Fruit fly (Drosophila melanogaster): ENCODE results near the gene gudu.

The gudu gene

dm6 chr2L:7358008-7358582, 30.2 kb upstream of the gudu start (continued):
- peak; percentile 97 for TF ChIP-seq CG1621 (tag; optimal IDR thresholded peaks at IDR 0.05)
- peak; percentile 97 for TF ChIP-seq CG3919 (GFP tag; optimal IDR thresholded peaks at IDR 0.05)
- TF ChIP-seq Sox15 (GFP tag; optimal IDR thresholded peaks at IDR 0.05): peak; percentile 81
- TF ChIP-seq svp (GFP tag): peak; percentile 97
- TF ChIP-seq CG11762 (GFP tag; optimal IDR thresholded peaks at IDR 0.05; ENCODE audit: insufficient read depth): peak; percentile 78
- peak; percentile 60 for TF ChIP-seq fd85E (GFP tag; optimal IDR thresholded peaks at IDR 0.05)
- no peak for TF ChIP-seq dac (GFP tag; optimal IDR thresholded peaks at IDR 0.05)
- TF ChIP-seq CG3032 (tag; optimal IDR thresholded peaks at IDR 0.05): peak; percentile 97
- peak; percentile 93 for TF ChIP-seq cyc (GFP tag; optimal IDR thresholded peaks at IDR 0.05)
- no peak for TF ChIP-seq Hr38 (GFP tag; optimal IDR thresholded peaks at IDR 0.05)
- peak; percentile 39; the same call in 1 of the 2 replicates for TF ChIP-seq CG11294 (GFP tag; IDR thresholded peaks at IDR 0.05)
- TF ChIP-seq CG31627 (GFP tag; optimal IDR thresholded peaks at IDR 0.05): peak; percentile 90
- TF ChIP-seq CG11902 (GFP tag; optimal IDR thresholded peaks at IDR 0.05): peak; percentile 87
- TF ChIP-seq topi (GFP tag; optimal IDR thresholded peaks at IDR 0.05): peak; percentile 94
- peak; percentile 74 for TF ChIP-seq CG15336 (GFP tag; IDR thresholded peaks at IDR 0.05)
- TF ChIP-seq CG10669 (GFP tag; optimal IDR thresholded peaks at IDR 0.05): peak; percentile 96
- peak; percentile 85 for TF ChIP-seq Met (GFP tag; optimal IDR thresholded peaks at IDR 0.05)
- peak; percentile 89 for TF ChIP-seq CG6854 (GFP tag; optimal IDR thresholded peaks at IDR 0.05)
- peak; percentile 66 for TF ChIP-seq Blimp-1 (GFP tag; optimal IDR thresholded peaks at IDR 0.05)
- TF ChIP-seq Ets21C (GFP tag; optimal IDR thresholded peaks at IDR 0.05): peak; percentile 84
- peak; percentile 57 for TF ChIP-seq CG6276 (GFP tag; optimal IDR thresholded peaks at IDR 0.05)
- TF ChIP-seq Eip93F (GFP tag; optimal IDR thresholded peaks at IDR 0.05): peak; percentile 86
- peak; percentile 94 for TF ChIP-seq Sox14 (GFP tag; optimal IDR thresholded peaks at IDR 0.05)
- TF ChIP-seq CG34406 (GFP tag; optimal IDR thresholded peaks at IDR 0.05): peak; percentile 90
- peak; percentile 95 for TF ChIP-seq Eip75B (GFP tag; optimal IDR thresholded peaks at IDR 0.05)
- TF ChIP-seq CG32006 (GFP tag; optimal IDR thresholded peaks at IDR 0.05): peak; percentile 77
- peak; percentile 91 for TF ChIP-seq pdm3 (GFP tag; optimal IDR thresholded peaks at IDR 0.05)
- TF ChIP-seq acj6 (GFP tag; optimal IDR thresholded peaks at IDR 0.05): peak; percentile 93
- TF ChIP-seq lz (GFP tag; optimal IDR thresholded peaks at IDR 0.05): peak; percentile 90
- peak; percentile 96 for TF ChIP-seq fd59A (GFP tag; optimal IDR thresholded peaks at IDR 0.05)
- peak; percentile 99 for TF ChIP-seq Eip78C (GFP tag)
- peak; percentile 56; the same call in 2 of the 3 replicates for TF ChIP-seq eg (GFP tag; IDR thresholded peaks at IDR 0.05)
- peak; percentile 82 for TF ChIP-seq CG8319 (GFP tag; optimal IDR thresholded peaks at IDR 0.05)
- peak; percentile 95 for TF ChIP-seq CG10631 (GFP tag; optimal IDR thresholded peaks at IDR 0.05)
- TF ChIP-seq Gug (GFP tag; IDR thresholded peaks at IDR 0.05): peak; percentile 77
- TF ChIP-seq vri (GFP tag; optimal IDR thresholded peaks at IDR 0.05): peak; percentile 92
- TF ChIP-seq OdsH (GFP tag; optimal IDR thresholded peaks at IDR 0.05): peak; percentile 88
- peak; percentile 96 for TF ChIP-seq CG6163 (GFP tag; IDR thresholded peaks at IDR 0.05)
- peak; percentile 97 for TF ChIP-seq Ets96B (tag; optimal IDR thresholded peaks at IDR 0.05)
- peak; percentile 90 for TF ChIP-seq Sox102F (GFP tag; optimal IDR thresholded peaks at IDR 0.05)
- TF ChIP-seq achi (GFP tag; optimal IDR thresholded peaks at IDR 0.05): peak; percentile 90
- TF ChIP-seq Lpt (GFP tag; optimal IDR thresholded peaks at IDR 0.05): peak; percentile 81

DNA sequence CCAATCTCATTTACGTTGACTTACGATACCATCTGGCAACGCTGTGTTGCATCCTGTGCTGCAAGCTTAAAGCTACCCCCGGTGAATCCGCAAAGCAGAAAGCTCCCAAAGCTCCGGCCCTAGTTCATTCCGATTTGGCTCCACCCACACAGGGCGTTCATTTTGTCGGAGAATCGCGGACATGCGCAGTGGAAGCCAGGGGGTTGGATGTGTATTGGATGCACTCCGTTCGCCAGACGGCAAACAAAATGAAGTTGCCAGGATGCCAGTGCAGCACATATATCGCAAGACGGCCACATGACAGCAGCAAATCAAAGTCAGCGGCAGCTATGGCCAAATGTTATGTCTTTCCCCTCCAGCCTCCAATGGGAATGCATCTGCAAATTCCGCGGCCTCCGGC, 29.5 kb upstream of the gudu start:
- TF ChIP-seq CG34406 (GFP tag; optimal IDR thresholded peaks at IDR 0.05): no peak
- no peak for TF ChIP-seq pdm3 (GFP tag; optimal IDR thresholded peaks at IDR 0.05)
- no peak for TF ChIP-seq CG15336 (GFP tag; IDR thresholded peaks at IDR 0.05)
- no peak for TF ChIP-seq Ets96B (tag; optimal IDR thresholded peaks at IDR 0.05)
- no peak for TF ChIP-seq Smox (GFP tag; optimal IDR thresholded peaks at IDR 0.05)
- TF ChIP-seq acj6 (GFP tag; optimal IDR thresholded peaks at IDR 0.05): no peak
- TF ChIP-seq Hr38 (GFP tag; optimal IDR thresholded peaks at IDR 0.05): no peak
- TF ChIP-seq CG11294 (GFP tag; IDR thresholded peaks at IDR 0.05): no peak
- no peak for TF ChIP-seq Blimp-1 (GFP tag; optimal IDR thresholded peaks at IDR 0.05)
- no peak for TF ChIP-seq CG31627 (GFP tag; optimal IDR thresholded peaks at IDR 0.05)

Data from whole organism, prepupa.